Worm (Caenorhabditis elegans) whole organism, L3 larva: ENCODE data around the gene inx-7.

ENCODE experiments used
- aly-2 ChIP-seq: fragments of 150-350 bp; optimal IDR thresholded peaks from 2 replicates; lab custom pipeline; 2014; ENCODE audit warnings: missing biosample characterization, missing genetic modification characterization
- ceh-82 ChIP-seq: fragments of 150-350 bp; optimal IDR thresholded peaks from 2 replicates; lab custom pipeline; 2014; ENCODE audit warnings: missing biosample characterization, missing genetic modification characterization
- elt-3 ChIP-seq, 3 experiments: fragments of 150-350 bp in 1 of 3; sonication (generic microtip) in 2 of 3; optimal IDR thresholded peaks; 2 replicates in 2 of 3; 4 replicates in 1 of 3; lab custom pipeline; 2014 to 2017; ENCODE audit warnings: missing biosample characterization in 3 of 3, missing genetic modification characterization in 3 of 3
- nhr-11 ChIP-seq: fragments of 150-350 bp; optimal IDR thresholded peaks from 2 replicates; lab custom pipeline; 2014; ENCODE audit warnings: missing biosample characterization, missing genetic modification characterization
- nhr-12 ChIP-seq: fragments of 150-350 bp; optimal IDR thresholded peaks from 2 replicates; lab custom pipeline; 2014; ENCODE audit warnings: missing biosample characterization, missing genetic modification characterization
- nhr-77 ChIP-seq: fragments of 150-350 bp; optimal IDR thresholded peaks from 2 replicates; lab custom pipeline; 2014; ENCODE audit warnings: missing biosample characterization, missing genetic modification characterization
- snpc-4 ChIP-seq: fragments of 150-350 bp; optimal IDR thresholded peaks from 2 replicates; lab custom pipeline; 2014; ENCODE audit warnings: missing biosample characterization, missing genetic modification characterization
- unc-62 ChIP-seq: fragments of 150-350 bp; sonication (generic microtip); optimal IDR thresholded peaks from 4 replicates; lab custom pipeline; 2014; ENCODE audit warnings: missing biosample characterization, missing genetic modification reagents, missing genetic modification characterization
- ztf-4 ChIP-seq: fragments of 150-350 bp; optimal IDR thresholded peaks from 2 replicates; lab custom pipeline; 2014; ENCODE audit warnings: missing biosample characterization, missing genetic modification characterization

ce11 chrIV:5948712-5949111, 2.3 kb upstream of the inx-7 start:
- TF ChIP-seq ztf-4 (tag; lab: Kevin White, UChicago) (no peak), ceh-82 (tag; lab: Kevin White, UChicago) (no peak), nhr-77 (tag; lab: Kevin White, UChicago) (no peak), nhr-11 (no peak), nhr-12 (no peak), aly-2 (tag; lab: Kevin White, UChicago) (no peak), elt-3 (tag; optimal IDR thresholded peaks at IDR 0.05; lab: Kevin White, UChicago) (no peak), snpc-4 (no peak), unc-62 (GFP tag; lab: Kevin White, UChicago) (no peak)
